Fruit fly (Drosophila melanogaster) whole organism, embryonic: ENCODE results near the gene nanos.

Experiments used
- ATbp ChIP-seq: fragments of 200-800 bp; sonication (Bioruptor generic); optimal IDR thresholded peaks from 2 replicates; lab custom pipeline; 2017; ENCODE audit warnings: missing biosample characterization, mild to moderate bottlenecking, missing genetic modification characterization, missing genetic modification reagents
- Aef1 ChIP-seq: fragments of 200-800 bp; sonication (Bioruptor generic); IDR thresholded peaks from 3 replicates; pipeline ENCODE4 v1.3.6; 2022; ENCODE audit warnings: missing biosample characterization, missing genetic modification characterization
- Blimp-1 ChIP-seq: fragments of 200-800 bp; sonication (Bioruptor generic); optimal IDR thresholded peaks from 3 replicates; lab custom pipeline; 2018; ENCODE audit warnings: missing biosample characterization, missing genetic modification characterization, mild to moderate bottlenecking, moderate library complexity, missing genetic modification reagents
- Bteb2 ChIP-seq: fragments of 200-800 bp; sonication (Bioruptor generic); optimal IDR thresholded peaks from 2 replicates; lab custom pipeline; 2016; ENCODE audit warnings: missing biosample characterization, missing genetic modification characterization
- CG10267 ChIP-seq: fragments of 200-800 bp; sonication (Bioruptor generic); optimal IDR thresholded peaks from 2 replicates; lab custom pipeline; 2018; ENCODE audit warnings: missing biosample characterization, mild to moderate bottlenecking, missing genetic modification characterization, moderate library complexity
- CG11398 ChIP-seq: fragments of 200-800 bp; sonication (Bioruptor generic); optimal IDR thresholded peaks from 2 replicates; lab custom pipeline; 2016; ENCODE audit warnings: missing biosample characterization, missing genetic modification characterization
- CG11723 ChIP-seq: fragments of 200-800 bp; sonication (Bioruptor generic); optimal IDR thresholded peaks from 2 replicates; lab custom pipeline; 2017; ENCODE audit warnings: missing biosample characterization, mild to moderate bottlenecking, missing genetic modification characterization
- CG12071 ChIP-seq: fragments of 200-800 bp; sonication (Bioruptor generic); optimal IDR thresholded peaks from 3 replicates; lab custom pipeline; 2018; ENCODE audit warnings: missing biosample characterization, mild to moderate bottlenecking, missing genetic modification characterization
- CG13296 ChIP-seq: fragments of 200-800 bp; sonication (Bioruptor generic); optimal IDR thresholded peaks from 3 replicates; lab custom pipeline; 2018; ENCODE audit warnings: missing biosample characterization, mild to moderate bottlenecking, missing genetic modification characterization
- CG13775 ChIP-seq: fragments of 200-800 bp; sonication (Bioruptor generic); optimal IDR thresholded peaks from 3 replicates; lab custom pipeline; 2017; ENCODE audit warnings: missing biosample characterization, mild to moderate bottlenecking, missing genetic modification characterization
- CG15073 ChIP-seq: fragments of 200-800 bp; sonication (Bioruptor generic); optimal IDR thresholded peaks from 2 replicates; lab custom pipeline; 2016; ENCODE audit warnings: missing biosample characterization, missing genetic modification characterization
- CG17912 ChIP-seq: fragments of 200-800 bp; sonication (Bioruptor generic); optimal IDR thresholded peaks from 2 replicates; lab custom pipeline; 2018; ENCODE audit warnings: missing biosample characterization, mild to moderate bottlenecking, missing genetic modification characterization
- CG2116 ChIP-seq: fragments of 200-800 bp; sonication (Bioruptor generic); optimal IDR thresholded peaks from 3 replicates; lab custom pipeline; 2018; ENCODE audit warnings: missing biosample characterization, mild to moderate bottlenecking, missing genetic modification characterization
- CG2875 ChIP-seq: fragments of 200-800 bp; sonication (Bioruptor generic); optimal IDR thresholded peaks from 2 replicates; lab custom pipeline; 2017; ENCODE audit warnings: missing biosample characterization, mild to moderate bottlenecking, missing genetic modification characterization, missing genetic modification reagents
- CG3726 ChIP-seq: fragments of 200-800 bp; sonication (Bioruptor generic); IDR thresholded peaks from 3 replicates; pipeline ENCODE4, ENCODE4 v1.3.6; 2022; ENCODE audit warnings: missing biosample characterization, missing genetic modification characterization
- CG3838 ChIP-seq: fragments of 200-800 bp; sonication (Bioruptor generic); optimal IDR thresholded peaks from 3 replicates; lab custom pipeline; 2016; ENCODE audit warnings: missing biosample characterization, missing genetic modification characterization
- CG4360 ChIP-seq: fragments of 200-800 bp; sonication (Bioruptor generic); IDR thresholded peaks from 2 replicates; pipeline ENCODE4 v1.3.6; 2022; ENCODE audit warnings: missing biosample characterization, missing genetic modification characterization
- CG8388 ChIP-seq: fragments of 200-800 bp; sonication (Bioruptor generic); optimal IDR thresholded peaks from 2 replicates; lab custom pipeline; 2019; ENCODE audit warnings: missing biosample characterization, mild to moderate bottlenecking, missing genetic modification characterization, moderate library complexity
- CTCF ChIP-seq: fragments of 200-800 bp; sonication (Bioruptor generic); optimal IDR thresholded peaks from 2 replicates; lab custom pipeline; 2017; ENCODE audit warnings: missing biosample characterization, mild to moderate bottlenecking, missing genetic modification characterization, moderate library complexity
- Chrac-16 ChIP-seq: fragments of 200-800 bp; sonication (Bioruptor generic); optimal IDR thresholded peaks from 3 replicates; lab custom pipeline; 2016; ENCODE audit warnings: missing biosample characterization, missing genetic modification characterization
- Deaf1 ChIP-seq: fragments of 200-800 bp; optimal IDR thresholded peaks from 3 replicates; lab custom pipeline; 2019; ENCODE audit warnings: missing biosample characterization, mild to moderate bottlenecking, missing genetic modification characterization, moderate library complexity
- Fer2 ChIP-seq: fragments of 200-800 bp; sonication (Bioruptor generic); optimal IDR thresholded peaks from 2 replicates; lab custom pipeline; 2018; ENCODE audit warnings: missing biosample characterization, mild to moderate bottlenecking, missing genetic modification characterization, moderate library complexity
- Gsc ChIP-seq: fragments of 200-800 bp; sonication (Bioruptor generic); IDR thresholded peaks from 2 replicates; pipeline ENCODE4 v1.3.6; 2022; ENCODE audit warnings: missing biosample characterization, missing genetic modification characterization
- HLHmδ ChIP-seq: fragments of 200-800 bp; sonication (Bioruptor generic); optimal IDR thresholded peaks from 2 replicates; lab custom pipeline; 2018; ENCODE audit warnings: missing biosample characterization, mild to moderate bottlenecking, missing genetic modification characterization, moderate library complexity
- Lhr ChIP-seq: fragments of 200-800 bp; sonication (Bioruptor generic); optimal IDR thresholded peaks from 3 replicates; lab custom pipeline; 2017; ENCODE audit warnings: mild to moderate bottlenecking, missing biosample characterization, missing genetic modification reagents, missing genetic modification characterization
- NC2α ChIP-seq: fragments of 200-800 bp; sonication (Bioruptor generic); optimal IDR thresholded peaks from 2 replicates; lab custom pipeline; 2016; ENCODE audit warnings: missing biosample characterization, missing genetic modification characterization
- Oaz ChIP-seq: fragments of 200-800 bp; sonication (Bioruptor generic); IDR thresholded peaks from 2 replicates; pipeline ENCODE4 v1.3.6; 2022; ENCODE audit warnings: missing biosample characterization, missing genetic modification characterization
- Sin3A ChIP-seq: fragments of >200 bp; optimal IDR thresholded peaks from 2 replicates; lab custom pipeline; 2018
- Sox100B ChIP-seq: fragments of 200-800 bp; sonication (Bioruptor generic); optimal IDR thresholded peaks from 3 replicates; lab custom pipeline; 2018; ENCODE audit warnings: missing biosample characterization, mild to moderate bottlenecking, missing genetic modification characterization
- Ssrp ChIP-seq: fragments of 200-800 bp; sonication (Bioruptor generic); optimal IDR thresholded peaks from 2 replicates; lab custom pipeline; 2018; ENCODE audit warnings: missing biosample characterization, mild to moderate bottlenecking, missing genetic modification characterization, moderate library complexity
- Taf1 ChIP-seq: fragments of 200-800 bp; sonication (Bioruptor generic); IDR thresholded peaks from 2 replicates; pipeline ENCODE4 v1.3.6; 2022; ENCODE audit warnings: missing biosample characterization, missing genetic modification characterization
- chinmo ChIP-seq: fragments of 200-800 bp; sonication (Bioruptor generic); IDR thresholded peaks from 4 replicates; pipeline ENCODE4 v1.3.6; 2022; ENCODE audit warnings: missing biosample characterization, missing genetic modification characterization; ENCODE audit not compliant: partially characterized antibody
- ci ChIP-seq: fragments of 200-800 bp; sonication (Bioruptor generic); IDR thresholded peaks from 3 replicates; pipeline ENCODE4 v1.3.6; 2022; ENCODE audit warnings: missing biosample characterization, missing genetic modification characterization
- crol ChIP-seq: fragments of 200-800 bp; sonication (Bioruptor generic); IDR thresholded peaks from 2 replicates; pipeline ENCODE4 v1.3.6; 2022; ENCODE audit warnings: missing biosample characterization, missing genetic modification characterization
- dan ChIP-seq: fragments of 200-800 bp; sonication (Bioruptor generic); IDR thresholded peaks from 2 replicates; pipeline ENCODE4 v1.3.6; 2022; ENCODE audit warnings: missing biosample characterization, missing genetic modification characterization
- hth ChIP-seq: fragments of >200 bp; optimal IDR thresholded peaks from 2 replicates; lab custom pipeline; 2017; ENCODE audit warnings: inconsistent platforms
- lola ChIP-seq, 3 experiments: fragments of >200 bp in 2 of 3; fragments of 200-800 bp in 1 of 3; sonication (Bioruptor generic) in 1 of 3; optimal IDR thresholded peaks; 2 replicates each; lab custom pipeline; 2017 to 2019; ENCODE audit warnings: missing biosample characterization in 3 of 3, missing genetic modification characterization in 3 of 3, mild to moderate bottlenecking in 1 of 3, moderate library complexity in 1 of 3
- nerfin-2 ChIP-seq: fragments of 200-800 bp; sonication (Bioruptor generic); IDR thresholded peaks from 2 replicates; pipeline ENCODE4 v1.3.6; 2022; ENCODE audit warnings: missing biosample characterization, missing genetic modification characterization; ENCODE audit not compliant: partially characterized antibody
- oc ChIP-seq: fragments of 200-800 bp; sonication (Bioruptor generic); optimal IDR thresholded peaks from 2 replicates; lab custom pipeline; 2018; ENCODE audit warnings: missing biosample characterization, mild to moderate bottlenecking, missing genetic modification characterization, moderate library complexity
- odd ChIP-seq: fragments of 200-800 bp; sonication (Bioruptor generic); optimal IDR thresholded peaks from 2 replicates; lab custom pipeline; 2017; ENCODE audit warnings: missing biosample characterization, mild to moderate bottlenecking, missing genetic modification characterization
- org-1 ChIP-seq: fragments of 200-800 bp; sonication (Bioruptor generic); optimal IDR thresholded peaks from 2 replicates; lab custom pipeline; 2017; ENCODE audit warnings: missing biosample characterization, missing genetic modification characterization
- pzg ChIP-seq: fragments of 200-800 bp; sonication (Bioruptor generic); optimal IDR thresholded peaks from 3 replicates; lab custom pipeline; 2018; ENCODE audit warnings: missing biosample characterization, mild to moderate bottlenecking, missing genetic modification characterization, moderate library complexity
- sc ChIP-seq, 3 experiments: fragments of >200 bp in 2 of 3; fragments of 200-800 bp in 1 of 3; sonication (Bioruptor generic) in 1 of 3; optimal IDR thresholded peaks; 2 replicates in 2 of 3; 3 replicates in 1 of 3; lab custom pipeline; 2017; ENCODE audit warnings: mild to moderate bottlenecking in 1 of 3, missing biosample characterization in 1 of 3, missing genetic modification characterization in 1 of 3, missing genetic modification reagents in 1 of 3
- sna ChIP-seq: fragments of 200-800 bp; sonication (Bioruptor generic); IDR thresholded peaks from 2 replicates; pipeline ENCODE4 v1.3.6; 2022; ENCODE audit warnings: missing biosample characterization, missing genetic modification characterization; ENCODE audit not compliant: partially characterized antibody
- tap ChIP-seq: fragments of 200-800 bp; optimal IDR thresholded peaks from 3 replicates; lab custom pipeline; 2019; ENCODE audit warnings: missing biosample characterization, mild to moderate bottlenecking, missing genetic modification characterization, moderate library complexity
- tgo ChIP-seq: fragments of 200-800 bp; sonication (Bioruptor generic); IDR thresholded peaks from 3 replicates; pipeline ENCODE4 v1.3.6; 2022; ENCODE audit warnings: missing biosample characterization, missing genetic modification characterization
- tio ChIP-seq: fragments of 200-800 bp; sonication (Bioruptor generic); optimal IDR thresholded peaks from 2 replicates; lab custom pipeline; 2017; ENCODE audit warnings: missing biosample characterization, missing genetic modification characterization, inconsistent platforms
- vfl ChIP-seq: fragments of 200-800 bp; sonication (Bioruptor generic); optimal IDR thresholded peaks from 2 replicates; lab custom pipeline; 2016; ENCODE audit warnings: missing biosample characterization, missing genetic modification characterization
- wdn ChIP-seq: fragments of 200-800 bp; sonication (Bioruptor generic); IDR thresholded peaks from 2 replicates; pipeline ENCODE4 v1.3.6; 2022; ENCODE audit warnings: missing biosample characterization, missing genetic modification characterization
- wor ChIP-seq: fragments of 200-800 bp; sonication (Bioruptor generic); IDR thresholded peaks from 2 replicates; pipeline ENCODE4 v1.3.6; 2022; ENCODE audit warnings: missing biosample characterization, missing genetic modification characterization
- yki ChIP-seq: fragments of >200 bp; optimal IDR thresholded peaks from 3 replicates; lab custom pipeline; 2018
- zen ChIP-seq: fragments of 200-800 bp; sonication (Bioruptor generic); optimal IDR thresholded peaks from 3 replicates; lab custom pipeline; 2018; ENCODE audit warnings: missing biosample characterization, mild to moderate bottlenecking, missing genetic modification characterization, moderate library complexity

nanos gene

DNA sequence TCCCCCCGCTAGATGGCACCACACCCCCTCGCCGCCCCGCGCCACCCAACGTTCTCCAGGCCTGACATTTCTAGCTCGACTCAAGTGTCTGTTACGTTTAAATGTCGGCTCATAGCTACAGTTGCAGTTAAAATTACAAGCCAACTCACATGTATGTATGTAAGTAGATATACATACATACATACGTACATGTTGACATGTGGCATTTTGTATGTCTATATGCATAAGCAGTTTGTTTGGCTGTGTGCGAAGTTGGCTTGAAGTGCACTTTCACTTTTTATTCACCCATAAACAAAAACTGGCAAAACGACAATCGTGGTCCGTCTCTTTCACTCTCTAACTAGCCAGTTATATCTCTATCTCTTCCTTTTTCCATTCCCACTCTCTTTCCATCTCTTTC, 25.8 kb downstream of the nanos start (continued):
- TF ChIP-seq org-1 (GFP tag; lab: Kevin White, UChicago): peak; percentile 25
- no peak for TF ChIP-seq CG13775
- no peak for TF ChIP-seq CG15073 (GFP tag; lab: Kevin White, UChicago)
- TF ChIP-seq wor (GFP tag; lab: Robert Waterston, UW): no peak
- peak; percentile 16; the same call in 1 of the 2 replicates for TF ChIP-seq CG4360 (GFP tag; lab: Robert Waterston, UW)
- TF ChIP-seq tio (GFP tag; lab: Kevin White, UChicago): no peak
- TF ChIP-seq tap: no peak
- TF ChIP-seq CG11398 (GFP tag; lab: Kevin White, UChicago): no peak
- no peak for TF ChIP-seq CG3838 (GFP tag; lab: Kevin White, UChicago)
- peak; percentile 4 for TF ChIP-seq CG12071 (GFP tag; lab: Kevin White, UChicago)
- no peak for TF ChIP-seq Fer2
- no peak for TF ChIP-seq NC2α (GFP tag; lab: Kevin White, UChicago)
- no peak for TF ChIP-seq CG3726 (GFP tag; lab: Robert Waterston, UW)
- peak; percentile 36 for TF ChIP-seq Lhr (GFP tag; lab: Kevin White, UChicago)
- no peak for TF ChIP-seq CG11723 (GFP tag; lab: Kevin White, UChicago)
- no peak for TF ChIP-seq Chrac-16 (GFP tag; lab: Kevin White, UChicago)
- peak; percentile 81 for TF ChIP-seq ci (GFP tag; lab: Robert Waterston, UW)
- TF ChIP-seq Sox100B: peak; percentile 35
- no peak for TF ChIP-seq CG10267
- TF ChIP-seq hth (lab: Kevin White, UChicago): no peak
- peak; percentile 19 for TF ChIP-seq CG8388 (GFP tag; lab: Kevin White, UChicago)
- TF ChIP-seq Bteb2 (GFP tag; lab: Kevin White, UChicago): no peak
- no peak for TF ChIP-seq CTCF (GFP tag; lab: Kevin White, UChicago)
- no peak for TF ChIP-seq tgo (GFP tag; lab: Robert Waterston, UW)
- TF ChIP-seq CG17912: no peak
- TF ChIP-seq CG2875 (GFP tag; lab: Kevin White, UChicago): peak; percentile 76
- no peak for TF ChIP-seq pzg (GFP tag; lab: Kevin White, UChicago)
- TF ChIP-seq chinmo: no peak
- TF ChIP-seq lola (GFP tag; optimal IDR thresholded peaks at IDR 0.05; lab: Kevin White, UChicago): no peak
- TF ChIP-seq CG13296 (GFP tag; lab: Kevin White, UChicago): no peak
- no peak for TF ChIP-seq Aef1 (GFP tag; lab: Robert Waterston, UW)
- no peak for TF ChIP-seq HLHmδ (GFP tag; lab: Kevin White, UChicago)
- no peak for TF ChIP-seq CG2116 (GFP tag; lab: Kevin White, UChicago)
- no peak for TF ChIP-seq Deaf1
- TF ChIP-seq crol (GFP tag; lab: Robert Waterston, UW): no peak
- TF ChIP-seq Taf1 (GFP tag; lab: Robert Waterston, UW): no peak
- TF ChIP-seq dan (GFP tag; lab: Robert Waterston, UW): no peak
- TF ChIP-seq vfl: no peak
- TF ChIP-seq yki (lab: Kevin White, UChicago): no peak
- TF ChIP-seq zen (tag; lab: Kevin White, UChicago): no peak
- no peak for TF ChIP-seq odd (GFP tag; lab: Kevin White, UChicago)
- TF ChIP-seq nerfin-2 (GFP tag; lab: Robert Waterston, UW): no peak
- no peak for TF ChIP-seq Oaz (GFP tag; lab: Robert Waterston, UW)
- peak; percentile 92 for TF ChIP-seq Blimp-1 (GFP tag; lab: Kevin White, UChicago)
- TF ChIP-seq Sin3A (lab: Kevin White, UChicago): no peak
- peak; percentile 56 for TF ChIP-seq oc (tag; lab: Kevin White, UChicago)
- no peak for TF ChIP-seq sc (optimal IDR thresholded peaks at IDR 0.05; lab: Kevin White, UChicago)
- peak; percentile 18 for TF ChIP-seq sc (GFP tag; optimal IDR thresholded peaks at IDR 0.05; lab: Kevin White, UChicago)
- TF ChIP-seq sna (GFP tag; lab: Robert Waterston, UW): no peak
- no peak for TF ChIP-seq Gsc (GFP tag; lab: Robert Waterston, UW)
- TF ChIP-seq ATbp (GFP tag; lab: Kevin White, UChicago): peak; percentile 94
- no peak for TF ChIP-seq wdn (GFP tag; lab: Robert Waterston, UW)
- TF ChIP-seq Ssrp (tag; lab: Kevin White, UChicago): no peak
